Fruit fly (Drosophila melanogaster) Kc167 (cell line): Measurements from ENCODE around the gene CG32706.

Source experiments
- Myc ChIP-seq: fragments of >200 bp; optimal IDR thresholded peaks from 2 replicates; lab custom pipeline; 2017; ENCODE audit warnings: missing external identifiers
- Sin3A ChIP-seq: fragments of >200 bp; optimal IDR thresholded peaks from 2 replicates; lab custom pipeline; 2018; ENCODE audit warnings: missing external identifiers
- h ChIP-seq: fragments of >200 bp; optimal IDR thresholded peaks from 3 replicates; lab custom pipeline; 2018; ENCODE audit warnings: missing external identifiers
- insv ChIP-seq: fragments of >200 bp; optimal IDR thresholded peaks from 3 replicates; lab custom pipeline; 2018; ENCODE audit warnings: missing external identifiers
- psq ChIP-seq: fragments of >200 bp; optimal IDR thresholded peaks from 2 replicates; lab custom pipeline; 2017; ENCODE audit warnings: missing external identifiers
- ttk ChIP-seq: sonication (Bioruptor generic); optimal IDR thresholded peaks from 2 replicates; lab custom pipeline; 2017; ENCODE audit warnings: missing external identifiers

DNA sequence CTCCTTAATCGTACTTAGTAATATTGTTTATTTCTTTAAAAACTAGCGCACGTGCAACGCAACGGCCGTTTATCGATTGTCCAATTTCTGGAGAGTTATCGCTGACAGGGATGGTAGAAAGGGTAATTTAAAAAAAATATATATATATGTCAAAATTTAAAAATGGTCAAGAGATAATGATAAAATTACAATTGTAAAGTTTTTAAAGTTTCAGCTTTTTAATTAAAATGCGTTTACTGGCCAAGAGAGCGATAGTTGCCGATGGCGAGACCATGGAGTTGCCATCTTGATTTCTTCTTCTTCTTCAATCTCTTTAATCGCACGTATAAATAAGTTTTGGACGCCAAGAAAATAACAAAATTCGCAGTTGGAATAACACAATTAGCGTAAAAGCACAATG is 6.0 kb upstream of the CG32706 start, which contains the start of the genes CG7246 and HP1b:
- no peak for TF ChIP-seq psq (lab: Kevin White, UChicago)
- no peak for TF ChIP-seq insv (lab: Kevin White, UChicago)
- no peak for TF ChIP-seq Myc (lab: Kevin White, UChicago)
- TF ChIP-seq Sin3A (lab: Kevin White, UChicago) = no peak
- no peak for TF ChIP-seq ttk (lab: Kevin White, UChicago)
- TF ChIP-seq h (lab: Kevin White, UChicago) = no peak
